Fruit fly (Drosophila melanogaster) S2 (cell line): ENCODE results near the gene Elys.

Source experiments
- CG8478 ChIP-seq: fragments of >200 bp; optimal IDR thresholded peaks from 2 replicates; lab custom pipeline; 2018
- CTCF ChIP-seq, 2 experiments: fragments of >200 bp; optimal IDR thresholded peaks; 2 replicates each; lab custom pipeline; 2018

Elys gene

dm6 chrX:19631365-19631832 is 20.7 kb upstream of the Elys start:
- no peak for TF ChIP-seq CTCF (optimal IDR thresholded peaks at IDR 0.05; lab: Kevin White, UChicago)

- TF ChIP-seq CG8478 (lab: Kevin White, UChicago) (no peak), CTCF (optimal IDR thresholded peaks at IDR 0.05; lab: Kevin White, UChicago) (no peak)
Measured at dm6 chrX:19637002-19637420, 15.1 kb upstream of the Elys start.

DNA sequence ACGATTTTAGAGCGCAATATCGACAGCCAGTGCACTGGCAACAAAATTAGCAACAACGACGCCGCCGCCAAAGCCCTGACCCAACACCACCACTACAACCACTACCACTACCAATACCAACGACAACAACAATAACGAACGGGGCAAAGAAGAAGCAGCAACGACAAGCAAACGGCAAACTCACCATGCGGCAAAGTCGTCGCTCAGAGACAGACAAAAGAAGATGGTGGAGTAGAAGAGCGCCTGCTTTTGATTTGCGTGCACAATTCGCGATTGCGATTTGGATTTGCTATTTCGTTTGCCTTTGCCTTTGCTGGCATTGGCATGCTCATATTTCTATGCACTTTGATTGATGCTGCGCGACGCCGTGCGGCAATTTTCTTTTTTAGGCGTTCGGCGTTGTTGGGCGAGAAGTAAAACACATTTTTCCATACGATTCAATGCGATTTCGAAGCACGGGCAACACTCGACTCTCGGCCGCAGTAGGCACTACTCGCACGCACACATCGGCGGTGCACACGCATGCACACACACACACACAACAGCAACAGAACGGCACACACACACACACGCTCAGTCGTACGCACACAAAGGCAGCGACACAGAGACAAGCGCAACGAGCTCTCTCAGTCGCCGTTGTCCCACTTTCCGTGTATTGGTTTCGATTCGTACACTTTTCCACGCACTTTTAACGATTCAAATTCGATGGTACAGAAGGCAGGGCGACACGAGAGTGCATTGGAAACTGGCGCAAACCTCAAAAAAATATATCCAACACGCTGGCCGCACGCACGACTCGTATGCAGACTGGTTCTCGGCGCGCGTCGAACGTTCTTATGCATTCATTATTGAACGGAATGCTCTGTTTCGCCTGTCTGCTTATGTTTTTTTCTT is 14.4 kb upstream of the Elys start:
- TF ChIP-seq CG8478 (lab: Kevin White, UChicago) (peak; percentile 53), CTCF (optimal IDR thresholded peaks at IDR 0.05; lab: Kevin White, UChicago) (no peak)

dm6 chrX:19638328-19638940 is 13.7 kb upstream of the Elys start, which contains the start of gene Rcd-1:
Gene Rcd-1, plus strand, starts transcription at chrX:19638767.
- TF ChIP-seq CG8478 (lab: Kevin White, UChicago) = no peak
- peak; percentile 19 to 48 for TF ChIP-seq CTCF (optimal IDR thresholded peaks at IDR 0.05; lab: Kevin White, UChicago)

- TF ChIP-seq CG8478 (lab: Kevin White, UChicago) (no peak), CTCF (optimal IDR thresholded peaks at IDR 0.05; lab: Kevin White, UChicago) (no peak)
Measured at dm6 chrX:19640707-19641248, 11.3 kb upstream of the Elys start.

DNA sequence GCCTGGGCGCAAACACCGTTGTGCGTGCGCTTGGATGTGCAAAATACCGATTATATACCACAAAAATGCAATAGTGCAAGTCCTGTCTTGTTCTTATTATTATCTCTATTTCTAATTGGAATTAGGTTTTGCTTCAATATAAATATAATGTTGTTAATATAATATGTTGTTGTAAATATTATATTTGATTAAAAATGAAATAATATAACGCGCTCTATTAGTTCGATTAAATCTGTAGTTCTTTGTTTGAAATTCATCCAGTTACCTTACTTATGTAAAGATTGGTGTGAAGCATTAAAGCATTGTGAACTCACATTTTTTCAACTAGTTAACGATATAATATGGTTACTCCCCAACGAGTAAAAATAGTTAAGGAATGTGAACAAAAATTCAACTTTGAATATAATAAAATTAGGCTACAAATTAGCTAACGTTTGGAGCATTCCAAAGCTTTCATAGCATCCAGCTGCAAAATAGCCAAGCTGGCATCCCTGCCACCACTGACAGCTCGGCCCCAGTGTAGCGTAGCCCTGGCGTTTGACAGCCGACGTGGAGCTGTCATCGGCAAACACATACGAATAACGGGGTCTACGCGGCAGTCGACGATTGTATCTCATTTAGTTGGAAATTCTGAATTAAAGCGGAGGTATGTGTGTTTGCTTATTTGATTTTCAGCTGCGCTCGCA is 9.1 kb upstream of the Elys start, which contains the start of the genes CG12237 and Sec61gamma:
TSS of gene CG12237 (minus strand) at position 51 of the 686 bp plus-strand sequence.
TSS of gene Sec61gamma (plus strand) at position 509 of the 686 bp plus-strand sequence.
- no peak for TF ChIP-seq CG8478 (lab: Kevin White, UChicago)
- no peak for TF ChIP-seq CTCF (optimal IDR thresholded peaks at IDR 0.05; lab: Kevin White, UChicago)

dm6 chrX:19645873-19646541 is 6.1 kb upstream of the Elys start, which contains the start of gene Arp10:
Gene Arp10, minus strand, starts transcription at chrX:19646176.
- TF ChIP-seq CG8478 (lab: Kevin White, UChicago) (no peak), CTCF (optimal IDR thresholded peaks at IDR 0.05; lab: Kevin White, UChicago) (no peak)

- TF ChIP-seq CTCF (optimal IDR thresholded peaks at IDR 0.05; lab: Kevin White, UChicago) = no peak
- no peak for TF ChIP-seq CG8478 (lab: Kevin White, UChicago)
Measured at dm6 chrX:19662583-19663195, 10.6 kb downstream of the Elys start.

dm6 chrX:19663196-19663858 is 11.2 kb downstream of the Elys start:
- TF ChIP-seq CG8478 (lab: Kevin White, UChicago) (no peak), CTCF (optimal IDR thresholded peaks at IDR 0.05; lab: Kevin White, UChicago) (no peak)

DNA sequence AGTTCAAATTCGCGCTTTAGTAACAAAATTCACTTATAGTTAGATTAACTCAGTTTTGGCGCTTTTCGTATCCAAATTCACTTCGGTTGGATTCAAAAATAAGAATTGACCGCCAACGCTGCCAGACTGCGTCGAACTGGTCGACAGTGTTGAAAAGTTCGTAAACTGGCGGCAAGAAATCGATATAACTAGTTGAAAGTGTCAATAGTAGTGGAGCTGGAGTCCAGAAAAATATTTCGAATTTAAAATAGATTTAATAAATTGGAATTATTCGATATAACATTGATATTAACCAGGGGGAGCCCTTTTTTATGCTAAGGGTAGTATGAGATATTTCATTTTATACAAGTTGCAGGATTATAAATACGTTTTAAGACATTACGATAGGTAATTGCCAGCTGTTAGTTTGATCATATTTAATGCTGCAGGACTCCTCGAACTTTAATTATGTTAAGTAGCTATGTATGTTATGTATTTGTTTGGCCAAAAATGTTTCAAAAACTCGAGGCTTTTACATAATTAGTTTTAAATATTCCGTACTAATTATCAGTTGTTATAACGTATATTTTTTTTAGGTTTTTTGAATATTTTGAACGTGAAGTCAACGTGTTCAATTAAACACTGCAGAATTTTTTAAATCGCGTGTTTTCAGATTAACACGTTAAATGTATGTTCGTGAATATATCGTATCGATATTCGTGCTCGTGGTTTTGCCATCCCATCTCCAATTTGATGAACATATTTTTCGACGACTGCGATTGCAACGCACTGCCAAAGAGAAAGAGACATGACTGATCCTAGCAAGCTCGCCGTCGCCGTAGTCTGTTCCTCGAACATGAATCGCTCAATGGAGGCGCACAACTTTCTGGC is 12.0 kb downstream of the Elys start, which contains the start of the genes CG14223 and Ssu72:
TSS of gene CG14223 (minus strand) at position 113 of the 870 bp plus-strand sequence.
TSS of gene Ssu72 (plus strand) at position 703 of the 870 bp plus-strand sequence.
- TF ChIP-seq CTCF (optimal IDR thresholded peaks at IDR 0.05; lab: Kevin White, UChicago) = no peak
- no peak for TF ChIP-seq CG8478 (lab: Kevin White, UChicago)

DNA sequence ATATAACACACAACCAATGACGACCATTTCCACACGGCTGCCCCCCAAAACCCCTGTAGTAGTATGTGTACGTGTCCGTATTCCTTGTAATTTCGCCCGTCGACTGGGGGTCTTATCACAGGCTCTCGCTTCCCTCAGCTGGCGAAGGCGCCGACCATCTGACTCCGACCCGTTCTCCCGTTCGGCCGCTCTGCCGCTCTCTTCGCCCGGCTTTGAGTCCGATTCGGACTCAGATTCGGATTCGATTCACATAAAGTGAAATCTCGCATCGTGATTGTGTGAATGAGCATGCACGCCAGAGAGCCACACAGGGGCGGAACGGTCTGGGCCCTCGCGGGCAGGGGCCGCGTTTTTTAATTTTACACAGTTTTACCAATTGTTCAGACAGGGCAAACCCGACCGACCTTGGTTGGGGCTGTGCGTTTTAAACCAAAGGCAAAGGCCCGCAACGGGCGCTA is 13.6 kb downstream of the Elys start:
- no peak for TF ChIP-seq CTCF (optimal IDR thresholded peaks at IDR 0.05; lab: Kevin White, UChicago)
- TF ChIP-seq CG8478 (lab: Kevin White, UChicago) = no peak

- TF ChIP-seq CTCF (optimal IDR thresholded peaks at IDR 0.05; lab: Kevin White, UChicago) (no peak), CG8478 (lab: Kevin White, UChicago) (no peak)
Measured at dm6 chrX:19666991-19667409, 14.9 kb downstream of the Elys start, which contains the start of gene Zw. Gene Zw, plus strand, starts transcription at chrX:19667252.
